Fruit fly (Drosophila melanogaster): ENCODE data around the gene nuf.

DNA sequence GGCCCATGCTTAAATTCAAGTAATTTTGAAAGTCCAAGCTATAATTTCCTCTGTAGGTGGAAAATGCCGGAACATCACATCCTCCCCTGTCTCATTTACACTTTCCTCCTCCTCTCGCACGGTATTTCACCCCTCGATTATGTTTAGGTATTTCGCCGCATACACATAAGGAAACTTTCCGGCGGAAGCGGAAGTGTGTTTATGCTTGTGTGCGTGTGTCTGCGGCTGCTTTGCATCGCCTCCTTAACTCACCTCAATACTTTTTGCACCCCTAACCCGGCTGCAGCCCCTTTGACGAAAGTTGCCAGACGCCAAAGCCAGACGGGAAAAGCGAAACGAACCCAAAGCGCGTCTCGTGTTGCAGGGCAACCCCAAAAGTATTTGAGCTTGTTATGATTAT lies 72.1 kb downstream of the nuf start:
- TF ChIP-seq ss (GFP tag; optimal IDR thresholded peaks at IDR 0.05) (no peak), Eip93F (GFP tag; optimal IDR thresholded peaks at IDR 0.05) (no peak), CG16779 (tag; optimal IDR thresholded peaks at IDR 0.05) (no peak), Sox102F (GFP tag; optimal IDR thresholded peaks at IDR 0.05) (no peak), CG11762 (GFP tag; optimal IDR thresholded peaks at IDR 0.05; ENCODE audit: insufficient read depth) (no peak), pdm3 (GFP tag; optimal IDR thresholded peaks at IDR 0.05) (no peak), CG11902 (GFP tag; optimal IDR thresholded peaks at IDR 0.05) (no peak), CG6854 (GFP tag; optimal IDR thresholded peaks at IDR 0.05) (no peak), Smox (GFP tag; optimal IDR thresholded peaks at IDR 0.05) (no peak), spab (GFP tag; optimal IDR thresholded peaks at IDR 0.05) (no peak)

Data from whole organism, prepupa.